Fruit fly (Drosophila melanogaster) Kc167 (cell line): Measurements from ENCODE around the gene trbl.

ENCODE experiments used
- Sin3A ChIP-seq: fragments of >200 bp; optimal IDR thresholded peaks from 2 replicates; lab custom pipeline; 2018; ENCODE audit warnings: missing external identifiers
- insv ChIP-seq: fragments of >200 bp; optimal IDR thresholded peaks from 3 replicates; lab custom pipeline; 2018; ENCODE audit warnings: missing external identifiers

dm6 chr3L:20395257-20395909 lies 6.0 kb downstream of the trbl start:
- no peak for TF ChIP-seq Sin3A (lab: Kevin White, UChicago)
- TF ChIP-seq insv (lab: Kevin White, UChicago) = no peak
